Fruit fly (Drosophila melanogaster) whole organism, prepupa: ENCODE data around the gene Pex7.
A peak's percentile ranks its signal among the peaks of the same experiment; 100 is the strongest.

Experiments used
- CG10631 ChIP-seq: fragments of 200-800 bp; sonication (Bioruptor generic); optimal IDR thresholded peaks from 2 replicates; lab custom pipeline; 2016; ENCODE audit warnings: missing biosample characterization, missing genetic modification characterization
- CG10669 ChIP-seq: fragments of 200-800 bp; sonication (Bioruptor generic); optimal IDR thresholded peaks from 3 replicates; lab custom pipeline; 2018; ENCODE audit warnings: missing biosample characterization, mild to moderate bottlenecking, missing genetic modification characterization, moderate library complexity
- CG11294 ChIP-seq: fragments of 200-800 bp; sonication (Bioruptor generic); IDR thresholded peaks from 2 replicates; pipeline ENCODE4 v1.3.6; 2022; ENCODE audit warnings: missing biosample characterization, missing genetic modification characterization
- CG11762 ChIP-seq: fragments of 200-800 bp; sonication (Bioruptor generic); optimal IDR thresholded peaks from 3 replicates; lab custom pipeline; 2016; ENCODE audit warnings: missing biosample characterization, missing genetic modification characterization; ENCODE audit not compliant: insufficient read depth
- CG11902 ChIP-seq: fragments of 200-800 bp; sonication (Bioruptor generic); optimal IDR thresholded peaks from 3 replicates; lab custom pipeline; 2016; ENCODE audit warnings: missing biosample characterization, missing genetic modification characterization
- CG15336 ChIP-seq: fragments of 200-800 bp; sonication (Bioruptor generic); IDR thresholded peaks from 2 replicates; pipeline ENCODE4 v1.3.6; 2022; ENCODE audit warnings: missing biosample characterization, missing genetic modification characterization
- CG1621 ChIP-seq: fragments of 200-800 bp; sonication (Bioruptor generic); optimal IDR thresholded peaks from 3 replicates; lab custom pipeline; 2018; ENCODE audit warnings: missing biosample characterization, mild to moderate bottlenecking, missing genetic modification characterization
- CG16779 ChIP-seq: fragments of 200-800 bp; sonication (Bioruptor generic); optimal IDR thresholded peaks from 3 replicates; lab custom pipeline; 2017; ENCODE audit warnings: missing biosample characterization, mild to moderate bottlenecking, missing genetic modification characterization
- CG3032 ChIP-seq: fragments of 200-800 bp; optimal IDR thresholded peaks from 2 replicates; lab custom pipeline; 2019; ENCODE audit warnings: missing biosample characterization, mild to moderate bottlenecking, missing genetic modification characterization, moderate library complexity
- CG31627 ChIP-seq: fragments of 200-800 bp; sonication (Bioruptor generic); optimal IDR thresholded peaks from 3 replicates; lab custom pipeline; 2016; ENCODE audit warnings: missing biosample characterization, missing genetic modification characterization
- CG32006 ChIP-seq: fragments of 200-800 bp; sonication (Bioruptor generic); optimal IDR thresholded peaks from 3 replicates; lab custom pipeline; 2017; ENCODE audit warnings: missing biosample characterization, mild to moderate bottlenecking, missing genetic modification characterization
- CG34406 ChIP-seq: fragments of 200-800 bp; sonication (Bioruptor generic); optimal IDR thresholded peaks from 3 replicates; lab custom pipeline; 2016; ENCODE audit warnings: missing biosample characterization, missing genetic modification characterization
- CG3919 ChIP-seq: fragments of 200-800 bp; sonication (Bioruptor generic); optimal IDR thresholded peaks from 3 replicates; lab custom pipeline; 2016; ENCODE audit warnings: missing biosample characterization, missing genetic modification characterization
- CG4318 ChIP-seq: fragments of 200-800 bp; sonication (Bioruptor generic); optimal IDR thresholded peaks from 3 replicates; lab custom pipeline; 2017; ENCODE audit warnings: missing biosample characterization, mild to moderate bottlenecking, missing genetic modification characterization
- CG6276 ChIP-seq: fragments of 200-800 bp; sonication (Bioruptor generic); optimal IDR thresholded peaks from 2 replicates; lab custom pipeline; 2017; ENCODE audit warnings: missing biosample characterization, mild to moderate bottlenecking, missing genetic modification characterization
- CG6792 ChIP-seq: fragments of 200-800 bp; sonication (Bioruptor generic); optimal IDR thresholded peaks from 3 replicates; lab custom pipeline; 2016; ENCODE audit warnings: missing biosample characterization, missing genetic modification characterization
- CG6808 ChIP-seq: fragments of 200-800 bp; sonication (Bioruptor generic); optimal IDR thresholded peaks from 3 replicates; lab custom pipeline; 2017; ENCODE audit warnings: missing biosample characterization, missing genetic modification characterization, mild to moderate bottlenecking, moderate library complexity, missing genetic modification reagents
- CG6854 ChIP-seq: fragments of 200-800 bp; sonication (Bioruptor generic); optimal IDR thresholded peaks from 2 replicates; lab custom pipeline; 2017; ENCODE audit warnings: missing biosample characterization, mild to moderate bottlenecking, missing genetic modification characterization
- CG7368 ChIP-seq: fragments of 200-800 bp; sonication (Bioruptor generic); optimal IDR thresholded peaks from 3 replicates; lab custom pipeline; 2016; ENCODE audit warnings: missing biosample characterization, missing genetic modification characterization
- CG8119 ChIP-seq: fragments of 200-800 bp; sonication (Bioruptor generic); IDR thresholded peaks from 3 replicates; pipeline ENCODE4 v1.3.6; 2022; ENCODE audit warnings: missing biosample characterization, missing genetic modification characterization
- CG8319 ChIP-seq: fragments of 200-800 bp; sonication (Bioruptor generic); optimal IDR thresholded peaks from 3 replicates; lab custom pipeline; 2016; ENCODE audit warnings: missing biosample characterization, missing genetic modification characterization
- CG9139 ChIP-seq: fragments of 200-800 bp; sonication (Bioruptor generic); optimal IDR thresholded peaks from 3 replicates; lab custom pipeline; 2017; ENCODE audit warnings: missing biosample characterization, mild to moderate bottlenecking, missing genetic modification characterization
- Eip75B ChIP-seq: fragments of 200-800 bp; sonication (Bioruptor generic); optimal IDR thresholded peaks from 3 replicates; lab custom pipeline; 2016; ENCODE audit warnings: missing biosample characterization, missing genetic modification characterization
- Eip78C ChIP-seq: fragments of 200-800 bp; sonication (Bioruptor generic); peaks from one replicate; lab custom pipeline; 2016; ENCODE audit warnings: missing biosample characterization, missing genetic modification characterization
- Eip93F ChIP-seq: fragments of 200-800 bp; sonication (Bioruptor generic); optimal IDR thresholded peaks from 2 replicates; lab custom pipeline; 2016; ENCODE audit warnings: missing biosample characterization, mild to moderate bottlenecking, missing genetic modification characterization
- Ets21C ChIP-seq: fragments of 200-800 bp; sonication (Bioruptor generic); optimal IDR thresholded peaks from 3 replicates; lab custom pipeline; 2016; ENCODE audit warnings: missing biosample characterization, missing genetic modification characterization
- Ets96B ChIP-seq: fragments of 200-800 bp; optimal IDR thresholded peaks from 2 replicates; lab custom pipeline; 2019; ENCODE audit warnings: missing biosample characterization, mild to moderate bottlenecking, missing genetic modification characterization, moderate library complexity
- Gug ChIP-seq: fragments of 200-800 bp; sonication (Bioruptor generic); IDR thresholded peaks from 2 replicates; pipeline ENCODE4 v1.3.6; 2022; ENCODE audit warnings: missing biosample characterization, missing genetic modification characterization
- Hr38 ChIP-seq: sonication (Bioruptor generic); optimal IDR thresholded peaks from 2 replicates; lab custom pipeline; 2016; ENCODE audit warnings: missing biosample characterization, missing genetic modification characterization
- Hr39 ChIP-seq: fragments of 200-800 bp; sonication (Bioruptor generic); optimal IDR thresholded peaks from 2 replicates; lab custom pipeline; 2016; ENCODE audit warnings: missing biosample characterization, missing genetic modification characterization
- Lpt ChIP-seq: fragments of 200-800 bp; sonication (Bioruptor generic); optimal IDR thresholded peaks from 3 replicates; lab custom pipeline; 2016; ENCODE audit warnings: missing biosample characterization, missing genetic modification characterization
- Sox102F ChIP-seq: fragments of 200-800 bp; sonication (Bioruptor generic); optimal IDR thresholded peaks from 2 replicates; lab custom pipeline; 2016; ENCODE audit warnings: missing biosample characterization, mild to moderate bottlenecking, missing genetic modification characterization
- Sox14 ChIP-seq: fragments of 200-800 bp; sonication (Bioruptor generic); optimal IDR thresholded peaks from 3 replicates; lab custom pipeline; 2016; ENCODE audit warnings: missing biosample characterization, missing genetic modification characterization
- Sox15 ChIP-seq: fragments of 200-800 bp; sonication (Bioruptor generic); optimal IDR thresholded peaks from 3 replicates; lab custom pipeline; 2016; ENCODE audit warnings: missing biosample characterization, missing genetic modification characterization
- achi ChIP-seq: fragments of 200-800 bp; sonication (Bioruptor generic); optimal IDR thresholded peaks from 3 replicates; lab custom pipeline; 2016; ENCODE audit warnings: missing biosample characterization, missing genetic modification characterization
- acj6 ChIP-seq: fragments of 200-800 bp; sonication (Bioruptor generic); optimal IDR thresholded peaks from 3 replicates; lab custom pipeline; 2016; ENCODE audit warnings: missing biosample characterization, missing genetic modification characterization
- cyc ChIP-seq: fragments of 200-800 bp; sonication (Bioruptor generic); optimal IDR thresholded peaks from 3 replicates; lab custom pipeline; 2016; ENCODE audit warnings: missing biosample characterization, missing genetic modification characterization
- dsx ChIP-seq: fragments of 200-800 bp; optimal IDR thresholded peaks from 3 replicates; lab custom pipeline; 2019; ENCODE audit warnings: missing biosample characterization, mild to moderate bottlenecking, missing genetic modification characterization, moderate library complexity; ENCODE audit not compliant: poor library complexity, severe bottlenecking
- eg ChIP-seq: fragments of 200-800 bp; sonication (Bioruptor generic); IDR thresholded peaks from 3 replicates; pipeline ENCODE4 v1.3.6; 2022; ENCODE audit warnings: missing biosample characterization, missing genetic modification characterization
- esn ChIP-seq: fragments of 200-800 bp; sonication (Bioruptor generic); optimal IDR thresholded peaks from 2 replicates; lab custom pipeline; 2016; ENCODE audit warnings: missing biosample characterization, mild to moderate bottlenecking, missing genetic modification characterization, moderate library complexity
- fd59A ChIP-seq: fragments of 200-800 bp; sonication (Bioruptor generic); optimal IDR thresholded peaks from 2 replicates; lab custom pipeline; 2017; ENCODE audit warnings: missing biosample characterization, mild to moderate bottlenecking, missing genetic modification characterization, missing genetic modification reagents
- fd85E ChIP-seq: fragments of 200-800 bp; sonication (Bioruptor generic); optimal IDR thresholded peaks from 3 replicates; lab custom pipeline; 2016; ENCODE audit warnings: missing biosample characterization, missing genetic modification characterization
- fkh ChIP-seq: fragments of 200-800 bp; sonication (Bioruptor generic); optimal IDR thresholded peaks from 3 replicates; lab custom pipeline; 2017; ENCODE audit warnings: missing biosample characterization, mild to moderate bottlenecking, missing genetic modification characterization, moderate library complexity
- lz ChIP-seq: fragments of 200-800 bp; sonication (Bioruptor generic); optimal IDR thresholded peaks from 3 replicates; lab custom pipeline; 2016; ENCODE audit warnings: missing biosample characterization, missing genetic modification characterization
- net ChIP-seq: fragments of 200-800 bp; sonication (Bioruptor generic); optimal IDR thresholded peaks from 3 replicates; lab custom pipeline; 2016; ENCODE audit warnings: missing biosample characterization, missing genetic modification characterization
- pdm3 ChIP-seq: fragments of 200-800 bp; sonication (Bioruptor generic); optimal IDR thresholded peaks from 3 replicates; lab custom pipeline; 2016; ENCODE audit warnings: missing biosample characterization, missing genetic modification characterization
- spab ChIP-seq: fragments of 200-800 bp; sonication (Bioruptor generic); optimal IDR thresholded peaks from 2 replicates; lab custom pipeline; 2017; ENCODE audit warnings: missing biosample characterization, mild to moderate bottlenecking, missing genetic modification characterization, missing genetic modification reagents
- ss ChIP-seq, 2 experiments: fragments of 200-800 bp; sonication (Bioruptor generic); optimal IDR thresholded peaks; 2 replicates in 1 of 2; 3 replicates in 1 of 2; lab custom pipeline; 2017 to 2018; ENCODE audit warnings: mild to moderate bottlenecking in 2 of 2, missing biosample characterization in 2 of 2, missing genetic modification characterization in 2 of 2, moderate library complexity in 1 of 2
- svp ChIP-seq: fragments of 200-800 bp; sonication (Bioruptor generic); peaks from one replicate; lab custom pipeline; 2016; ENCODE audit warnings: missing biosample characterization, missing genetic modification characterization
- vri ChIP-seq: fragments of 200-800 bp; sonication (Bioruptor generic); optimal IDR thresholded peaks from 3 replicates; lab custom pipeline; 2016; ENCODE audit warnings: missing biosample characterization, mild to moderate bottlenecking, missing genetic modification characterization

Pex7 gene

dm6 chr3L:8695959-8696358 is 49.0 kb downstream of the Pex7 start:
- no peak for TF ChIP-seq CG16779 (tag; lab: Kevin White, UChicago)
- no peak for TF ChIP-seq CG4318 (GFP tag; lab: Kevin White, UChicago)
- TF ChIP-seq fd85E (GFP tag; lab: Kevin White, UChicago) = no peak
- TF ChIP-seq, all 60 proteins: peak for 0

dm6 chr3L:8696487-8696954 is 49.6 kb downstream of the Pex7 start:
- TF ChIP-seq CG32006 (GFP tag; lab: Kevin White, UChicago) = peak; percentile 19
- no peak for TF ChIP-seq CG3032
- peak; percentile 38 for TF ChIP-seq CG34406 (GFP tag; lab: Kevin White, UChicago)
- peak; percentile 40 for TF ChIP-seq Lpt
- peak; percentile 43 to 70 for TF ChIP-seq ss (GFP tag; optimal IDR thresholded peaks at IDR 0.05; lab: Kevin White, UChicago)
- TF ChIP-seq pdm3 (GFP tag; lab: Kevin White, UChicago) = peak; percentile 18
- no peak for TF ChIP-seq Ets96B (tag; lab: Kevin White, UChicago)
- TF ChIP-seq CG3919 (GFP tag; lab: Kevin White, UChicago) = peak; percentile 38
- TF ChIP-seq CG8319 (GFP tag; lab: Kevin White, UChicago) = no peak
- TF ChIP-seq CG10631 (GFP tag; lab: Kevin White, UChicago) = peak; percentile 38
- TF ChIP-seq Eip93F (GFP tag; lab: Kevin White, UChicago) = peak; percentile 12
- TF ChIP-seq CG11902 = no peak
- TF ChIP-seq Eip78C = peak; percentile 83
- TF ChIP-seq Ets21C (GFP tag; lab: Kevin White, UChicago) = no peak
- peak; percentile 10 for TF ChIP-seq CG10669 (GFP tag; lab: Kevin White, UChicago)
- TF ChIP-seq CG8119 (GFP tag; lab: Robert Waterston, UW) = 0 out of 3 replicates have a peak, but pooled peaks have one; percentile 36
- no peak for TF ChIP-seq CG6276
- peak; percentile 98 for TF ChIP-seq svp
- TF ChIP-seq Eip75B (GFP tag; lab: Kevin White, UChicago) = peak; percentile 2
- peak; percentile 35 for TF ChIP-seq CG6792 (GFP tag; lab: Kevin White, UChicago)
- peak; percentile 46 for TF ChIP-seq vri (GFP tag; lab: Kevin White, UChicago)
- TF ChIP-seq CG7368 (GFP tag; lab: Kevin White, UChicago) = no peak
- TF ChIP-seq Hr39 (GFP tag; lab: Kevin White, UChicago) = no peak
- no peak for TF ChIP-seq Hr38 (GFP tag; lab: Kevin White, UChicago)
- peak; percentile 13 for TF ChIP-seq Sox102F (GFP tag; lab: Kevin White, UChicago)
- TF ChIP-seq dsx = no peak
- TF ChIP-seq net (GFP tag; lab: Kevin White, UChicago) = peak; percentile 17
- peak; percentile 6 for TF ChIP-seq CG11762
- TF ChIP-seq fkh = peak; percentile 99
- TF ChIP-seq spab (GFP tag; lab: Kevin White, UChicago) = peak; percentile 36
- no peak for TF ChIP-seq CG1621 (tag; lab: Kevin White, UChicago)
- no peak for TF ChIP-seq CG16779 (tag; lab: Kevin White, UChicago)
- peak; percentile 24 for TF ChIP-seq esn
- no peak for TF ChIP-seq achi (GFP tag; lab: Kevin White, UChicago)
- no peak for TF ChIP-seq Sox15 (GFP tag; lab: Kevin White, UChicago)
- peak; percentile 47 for TF ChIP-seq Sox14
- 0 out of 2 replicates have a peak, but pooled peaks have one; percentile 20 for TF ChIP-seq CG15336 (GFP tag; lab: Robert Waterston, UW)
- no peak for TF ChIP-seq fd59A (GFP tag; lab: Kevin White, UChicago)
- TF ChIP-seq acj6 (GFP tag; lab: Kevin White, UChicago) = peak; percentile 28
- peak; percentile 75 for TF ChIP-seq CG6854 (GFP tag; lab: Kevin White, UChicago)
- TF ChIP-seq CG31627 (GFP tag; lab: Kevin White, UChicago) = no peak
- no peak for TF ChIP-seq lz (GFP tag; lab: Kevin White, UChicago)
- TF ChIP-seq CG9139 (GFP tag; lab: Kevin White, UChicago) = peak; percentile 43
- TF ChIP-seq CG6808 (GFP tag; lab: Kevin White, UChicago) = peak; percentile 56
- TF ChIP-seq eg (GFP tag; lab: Robert Waterston, UW) = no peak
- no peak for TF ChIP-seq CG11294 (GFP tag; lab: Robert Waterston, UW)
- TF ChIP-seq cyc (GFP tag; lab: Kevin White, UChicago) = peak; percentile 14
- TF ChIP-seq Gug (GFP tag; lab: Robert Waterston, UW) = peak; percentile 37; the same call in 1 of the 2 replicates
